Fruit fly (Drosophila melanogaster): ENCODE measurements around the gene msn.

DNA sequence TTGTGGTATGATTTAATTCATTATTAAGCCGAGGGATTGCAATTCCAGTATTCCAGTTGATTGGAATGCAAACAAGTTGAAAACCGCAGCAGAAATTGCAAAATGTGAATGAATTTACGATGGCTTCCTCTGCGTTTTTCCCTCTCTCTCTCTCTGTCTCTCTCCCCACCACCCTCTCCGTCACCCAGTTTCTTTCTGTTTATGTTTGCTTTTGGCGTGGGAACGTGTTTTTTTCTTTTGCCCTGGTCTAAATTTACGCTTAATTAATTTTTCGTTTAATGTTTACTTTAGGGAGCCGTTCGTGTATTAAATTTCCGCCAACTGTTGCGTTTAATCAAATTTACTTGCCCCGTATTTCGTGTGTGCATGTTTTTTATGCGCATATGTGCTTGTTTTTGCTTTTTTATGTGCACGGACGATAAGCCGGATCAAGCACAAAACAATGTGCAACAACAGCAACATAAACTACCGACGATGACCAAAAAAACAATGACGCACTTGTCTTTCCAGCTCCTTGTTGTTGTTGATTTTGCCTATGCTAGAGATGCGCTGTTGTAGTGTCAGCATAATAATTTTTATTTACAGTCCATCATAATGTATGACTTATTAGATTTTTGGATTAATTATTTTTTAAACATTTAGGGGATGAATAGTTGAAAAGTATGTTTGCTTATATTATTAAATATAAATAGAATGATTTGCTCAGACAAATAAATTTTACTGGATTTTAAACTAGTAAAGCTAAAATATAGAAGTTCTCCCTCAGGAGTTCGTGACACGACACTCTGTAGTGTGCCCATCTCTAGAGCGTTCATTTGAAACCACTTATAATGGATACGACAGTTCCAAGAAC is 3.8 kb upstream of the msn start:
- TF ChIP-seq kay (GFP tag; ENCODE audit: borderline replicate concordance) (no peak), tj (GFP tag; optimal IDR thresholded peaks at IDR 0.05) (peak; percentile 98), Hr96 (GFP tag; optimal IDR thresholded peaks at IDR 0.05) (no peak), cic (GFP tag; optimal IDR thresholded peaks at IDR 0.05) (peak; percentile 91), ovo (GFP tag; optimal IDR thresholded peaks at IDR 0.05) (no peak), CG7101 (tag; optimal IDR thresholded peaks at IDR 0.05) (peak; percentile 77), cnc (optimal IDR thresholded peaks at IDR 0.05) (no peak), CG7045 (GFP tag; optimal IDR thresholded peaks at IDR 0.05) (no peak), bab1 (GFP tag; optimal IDR thresholded peaks at IDR 0.05) (peak; percentile 85), pad (GFP tag; optimal IDR thresholded peaks at IDR 0.05) (peak; percentile 21), CG5204 (GFP tag; optimal IDR thresholded peaks at IDR 0.05) (no peak)

Measured in whole organism, adult.